Fruit fly (Drosophila melanogaster) whole organism, wandering third instar larva: ENCODE data around the gene Glys.

Experiments
- Abd-B ChIP-seq: fragments of >200 bp; optimal IDR thresholded peaks from 2 replicates; lab custom pipeline; 2017; ENCODE audit warnings: missing biosample characterization, missing genetic modification characterization
- CG9705 ChIP-seq: fragments of 200-800 bp; sonication (Bioruptor generic); optimal IDR thresholded peaks from 2 replicates; lab custom pipeline; 2018; ENCODE audit warnings: missing biosample characterization, mild to moderate bottlenecking, missing genetic modification characterization
- CrebA ChIP-seq: fragments of 200-800 bp; sonication (Bioruptor generic); optimal IDR thresholded peaks from 2 replicates; lab custom pipeline; 2016; ENCODE audit warnings: missing biosample characterization, mild to moderate bottlenecking, missing genetic modification characterization, borderline replicate concordance
- Hr78 ChIP-seq: fragments of >200 bp; optimal IDR thresholded peaks from 2 replicates; lab custom pipeline; 2017; ENCODE audit warnings: missing biosample characterization, missing genetic modification characterization
- ey ChIP-seq: fragments of 200-800 bp; sonication (Bioruptor generic); optimal IDR thresholded peaks from 2 replicates; lab custom pipeline; 2016; ENCODE audit warnings: missing biosample characterization, missing genetic modification characterization
- h ChIP-seq: fragments of 200-800 bp; sonication (Bioruptor generic); optimal IDR thresholded peaks from 3 replicates; lab custom pipeline; 2016; ENCODE audit warnings: missing biosample characterization, mild to moderate bottlenecking, missing genetic modification characterization
- psq ChIP-seq: fragments of 200-800 bp; sonication (Bioruptor generic); optimal IDR thresholded peaks from 3 replicates; lab custom pipeline; 2017; ENCODE audit warnings: missing biosample characterization, mild to moderate bottlenecking, missing genetic modification characterization, moderate library complexity
- rgr ChIP-seq: fragments of 200-800 bp; sonication (Bioruptor generic); optimal IDR thresholded peaks from 3 replicates; lab custom pipeline; 2016; ENCODE audit warnings: missing biosample characterization, mild to moderate bottlenecking, missing genetic modification characterization
- tai ChIP-seq: sonication (Bioruptor generic); optimal IDR thresholded peaks from 2 replicates; lab custom pipeline; 2016; ENCODE audit warnings: missing biosample characterization, missing genetic modification characterization

DNA sequence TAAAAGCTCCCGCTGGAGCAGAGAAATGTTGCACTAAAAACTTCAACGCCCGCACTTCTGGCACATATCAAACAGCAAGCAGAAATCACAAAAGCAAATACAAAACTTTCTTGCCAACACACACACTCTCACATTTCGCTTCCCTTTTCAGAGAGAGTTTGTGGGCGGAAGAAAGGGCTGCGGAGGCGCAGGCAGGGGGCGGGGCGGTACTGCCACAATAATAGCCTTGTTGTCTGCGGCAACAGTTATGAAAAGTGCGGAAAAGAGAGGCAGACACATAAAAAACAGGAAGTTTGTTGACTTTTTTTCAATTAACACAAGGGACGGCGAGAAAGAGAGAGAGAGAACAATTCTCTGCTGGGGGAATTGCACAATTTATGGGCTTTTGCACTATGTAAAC lies 16.5 kb downstream of the Glys start:
- TF ChIP-seq h, result no peak
- no peak for TF ChIP-seq psq (GFP tag; lab: Kevin White, UChicago)
- TF ChIP-seq Hr78 (GFP tag; lab: Kevin White, UChicago), result no peak
- no peak for TF ChIP-seq Abd-B (GFP tag; lab: Kevin White, UChicago)
- no peak for TF ChIP-seq CG9705
- TF ChIP-seq CrebA, result no peak
- no peak for TF ChIP-seq rgr (GFP tag; lab: Kevin White, UChicago)
- TF ChIP-seq ey (GFP tag; lab: Kevin White, UChicago), result no peak
- TF ChIP-seq tai, result no peak
